Worm (Caenorhabditis elegans) whole organism, late embryonic: ENCODE results near the gene sek-6.

Source experiments
- ceh-18 ChIP-seq: sonication (generic microtip); optimal IDR thresholded peaks from 2 replicates; lab custom pipeline; 2016; ENCODE audit warnings: missing genetic modification characterization, missing compliant biosample characterization
- gmeb-2 ChIP-seq: sonication (generic microtip); optimal IDR thresholded peaks from 2 replicates; lab custom pipeline; 2016; ENCODE audit warnings: missing genetic modification characterization, inconsistent platforms, missing compliant biosample characterization
- hlh-13 ChIP-seq: fragments of 200-800 bp; sonication (Bioruptor generic); optimal IDR thresholded peaks from 2 replicates; lab custom pipeline; 2018; ENCODE audit warnings: mild to moderate bottlenecking, missing genetic modification characterization, missing compliant biosample characterization
- hlh-30 ChIP-seq: sonication (generic microtip); optimal IDR thresholded peaks from 2 replicates; lab custom pipeline; 2017; ENCODE audit warnings: antibody characterized with exemption, missing genetic modification characterization, missing compliant biosample characterization; ENCODE audit not compliant: insufficient read depth
- hlh-8 ChIP-seq: sonication (generic microtip); optimal IDR thresholded peaks from 2 replicates; lab custom pipeline; 2016; ENCODE audit warnings: missing genotype, missing genetic modification characterization, missing compliant biosample characterization
- madf-2 ChIP-seq: sonication (generic microtip); optimal IDR thresholded peaks from 2 replicates; lab custom pipeline; 2017; ENCODE audit warnings: missing genetic modification characterization, missing compliant biosample characterization
- nhr-232 ChIP-seq: sonication (generic microtip); optimal IDR thresholded peaks from 2 replicates; lab custom pipeline; 2016; ENCODE audit warnings: missing genetic modification characterization, missing compliant biosample characterization
- pax-1 ChIP-seq: fragments of 150-350 bp; optimal IDR thresholded peaks from 2 replicates; lab custom pipeline; 2014; ENCODE audit warnings: missing biosample characterization, missing genetic modification characterization
- pha-4 ChIP-seq: fragments of 150-350 bp; optimal IDR thresholded peaks from 2 replicates; lab custom pipeline; 2018; ENCODE audit warnings: missing biosample characterization, missing genetic modification reagents, missing genetic modification characterization
- pros-1 ChIP-seq: fragments of 150-350 bp; optimal IDR thresholded peaks from 2 replicates; lab custom pipeline; 2014; ENCODE audit warnings: missing biosample characterization, missing genetic modification reagents, missing genetic modification characterization
- rnt-1 ChIP-seq: sonication (generic microtip); optimal IDR thresholded peaks from 2 replicates; lab custom pipeline; 2016; ENCODE audit warnings: missing genetic modification characterization, missing compliant biosample characterization
- tbx-2 ChIP-seq: sonication (generic microtip); optimal IDR thresholded peaks from 2 replicates; lab custom pipeline; 2016; ENCODE audit warnings: missing genetic modification characterization, missing compliant biosample characterization
- unc-86 ChIP-seq: sonication (generic microtip); optimal IDR thresholded peaks from 2 replicates; lab custom pipeline; 2016; ENCODE audit warnings: missing genetic modification characterization, missing compliant biosample characterization
- zip-5 ChIP-seq: sonication (generic microtip); optimal IDR thresholded peaks from 2 replicates; lab custom pipeline; 2016; ENCODE audit warnings: missing genetic modification characterization, missing compliant biosample characterization

DNA sequence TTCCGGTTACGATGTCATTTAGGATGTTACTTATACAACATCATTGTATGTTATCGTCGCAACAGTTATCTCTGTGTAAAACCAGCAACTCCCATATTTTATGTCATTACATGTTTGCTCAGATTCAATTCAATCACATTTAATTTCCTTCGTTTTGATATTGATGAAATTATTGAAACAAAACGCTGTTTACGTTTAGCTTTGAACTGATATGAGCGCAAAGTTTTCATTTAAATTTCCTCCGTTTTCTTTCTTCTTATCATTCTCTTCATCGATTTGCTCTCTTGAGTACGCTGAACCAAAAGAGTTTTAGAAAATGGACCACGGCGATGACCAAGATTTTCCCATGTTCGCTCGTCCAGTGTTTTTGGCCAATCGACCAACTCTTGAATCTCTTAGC is at the start of gene sek-6:
- TF ChIP-seq pha-4 (tag; lab: Kevin White, UChicago) (no peak), gmeb-2 (tag; lab: Kevin White, UChicago) (no peak), pax-1 (tag; lab: Kevin White, UChicago) (no peak), ceh-18 (no peak), hlh-13 (GFP tag; lab: Kevin White, UChicago) (no peak), tbx-2 (tag; lab: Kevin White, UChicago) (no peak), rnt-1 (tag; lab: Kevin White, UChicago) (no peak), hlh-30 (no peak), zip-5 (tag; lab: Kevin White, UChicago) (no peak), pros-1 (tag; lab: Kevin White, UChicago) (no peak), unc-86 (tag; lab: Kevin White, UChicago) (no peak), madf-2 (tag; lab: Kevin White, UChicago) (no peak), hlh-8 (tag; lab: Kevin White, UChicago) (no peak), nhr-232 (tag; lab: Kevin White, UChicago) (no peak)
